Fruit fly (Drosophila melanogaster): ENCODE results near the gene AIF.

The AIF gene

DNA sequence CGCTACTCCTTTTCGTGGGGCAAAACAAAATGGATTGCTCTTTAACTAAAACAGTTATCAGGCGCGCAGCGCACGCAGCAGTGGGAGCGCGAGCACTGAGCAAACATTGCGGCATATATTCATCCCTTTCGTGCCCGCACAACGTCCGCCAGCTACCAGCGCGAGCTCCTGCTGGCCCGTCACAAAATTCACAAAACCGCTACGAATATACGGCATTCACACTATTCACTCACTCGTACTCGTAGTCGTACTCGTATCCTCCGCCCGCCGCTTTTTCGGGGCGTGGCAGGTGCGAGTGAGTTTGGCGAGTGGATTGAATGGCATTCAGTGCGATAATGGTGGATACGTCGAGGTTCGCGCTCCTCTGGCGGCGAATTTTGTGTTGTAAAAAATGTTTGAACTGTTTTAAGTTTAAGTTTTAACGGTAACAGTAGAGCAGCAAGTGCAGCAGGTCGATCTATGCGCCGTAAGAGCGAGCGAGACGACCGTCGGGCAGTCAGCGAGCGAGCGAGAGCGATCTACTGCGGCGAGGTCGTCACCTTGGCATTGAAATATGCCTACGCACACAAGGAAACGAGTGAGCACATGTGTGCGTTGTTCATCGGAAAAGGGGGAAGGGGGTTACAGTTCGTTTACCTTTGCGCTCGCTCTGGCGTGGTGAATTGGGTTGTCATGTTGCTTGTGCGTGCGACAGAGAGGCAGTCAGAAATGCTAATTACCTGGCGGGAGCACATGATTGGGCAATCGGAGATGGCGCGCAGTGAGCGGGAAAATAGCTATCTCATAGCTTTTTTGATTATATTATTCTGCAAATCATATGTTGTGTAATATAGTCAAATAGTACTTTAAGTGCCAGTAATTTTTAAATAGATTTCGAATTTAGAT lies 45.3 kb downstream of the AIF start (continued):
- TF ChIP-seq disco-r (GFP tag; optimal IDR thresholded peaks at IDR 0.05): no peak
- no peak for TF ChIP-seq Doc3 (GFP tag; IDR thresholded peaks at IDR 0.05; ENCODE audit: partially characterized antibody)
- peak; percentile 87 for TF ChIP-seq CG15479 (GFP tag; optimal IDR thresholded peaks at IDR 0.05)
- peak; percentile 89 for TF ChIP-seq Med (GFP tag)
- no peak for TF ChIP-seq CG31224 (GFP tag; IDR thresholded peaks at IDR 0.05)
- no peak for TF ChIP-seq CG11247 (GFP tag; IDR thresholded peaks at IDR 0.05)
- TF ChIP-seq HmgD (GFP tag; optimal IDR thresholded peaks at IDR 0.05): peak; percentile 68
- peak; percentile 13 for TF ChIP-seq CG8359 (GFP tag; optimal IDR thresholded peaks at IDR 0.05; ENCODE audit: borderline replicate concordance)
- no peak for TF ChIP-seq TFAM (GFP tag; optimal IDR thresholded peaks at IDR 0.05)
- peak; percentile 38 for TF ChIP-seq Hey (tag; optimal IDR thresholded peaks at IDR 0.05)
- TF ChIP-seq CG12299 (tag; optimal IDR thresholded peaks at IDR 0.05): peak; percentile 20
- peak; percentile 13 for TF ChIP-seq ind (GFP tag; optimal IDR thresholded peaks at IDR 0.05)
- peak; percentile 64 for TF ChIP-seq exex (tag; optimal IDR thresholded peaks at IDR 0.05)
- TF ChIP-seq hb (GFP tag; IDR thresholded peaks at IDR 0.05; ENCODE audit: partially characterized antibody): no peak
- TF ChIP-seq ac (GFP tag; optimal IDR thresholded peaks at IDR 0.05): peak; percentile 39
- no peak for TF ChIP-seq CG42726 (GFP tag; IDR thresholded peaks at IDR 0.05; ENCODE audit: partially characterized antibody)
- TF ChIP-seq ara (GFP tag; IDR thresholded peaks at IDR 0.05): no peak
- TF ChIP-seq hbn (GFP tag; IDR thresholded peaks at IDR 0.05; ENCODE audit: partially characterized antibody): no peak
- TF ChIP-seq ttk (GFP tag; IDR thresholded peaks at IDR 0.05): no peak
- no peak for TF ChIP-seq unc-4 (GFP tag; IDR thresholded peaks at IDR 0.05; ENCODE audit: partially characterized antibody)
- no peak for TF ChIP-seq ci (GFP tag; IDR thresholded peaks at IDR 0.05)
- no peak for TF ChIP-seq CG17186 (GFP tag; optimal IDR thresholded peaks at IDR 0.05)
- TF ChIP-seq CG17802 (tag; optimal IDR thresholded peaks at IDR 0.05): no peak
- no peak for TF ChIP-seq al (GFP tag; IDR thresholded peaks at IDR 0.05)
- TF ChIP-seq CG8281 (tag; optimal IDR thresholded peaks at IDR 0.05): peak; percentile 14
- no peak for TF ChIP-seq CG18011 (GFP tag; optimal IDR thresholded peaks at IDR 0.05)
- TF ChIP-seq dati (GFP tag; IDR thresholded peaks at IDR 0.05): no peak
- no peak for TF ChIP-seq CG12104 (GFP tag; optimal IDR thresholded peaks at IDR 0.05)
- TF ChIP-seq CG4404 (GFP tag; IDR thresholded peaks at IDR 0.05): no peak
- no peak for TF ChIP-seq Xrp1 (GFP tag; IDR thresholded peaks at IDR 0.05)
- TF ChIP-seq br (optimal IDR thresholded peaks at IDR 0.05): no peak
- no peak for TF ChIP-seq NFAT (GFP tag; IDR thresholded peaks at IDR 0.05)
- TF ChIP-seq Max (GFP tag; optimal IDR thresholded peaks at IDR 0.05): peak; percentile 70
- TF ChIP-seq cas (GFP tag; IDR thresholded peaks at IDR 0.05): no peak
- no peak for TF ChIP-seq salm (tag; optimal IDR thresholded peaks at IDR 0.05)
- no peak for TF ChIP-seq CG6654 (GFP tag; optimal IDR thresholded peaks at IDR 0.05)
- no peak for TF ChIP-seq sr (GFP tag; IDR thresholded peaks at IDR 0.05)
- peak; percentile 100 for TF ChIP-seq CG3838 (GFP tag; optimal IDR thresholded peaks at IDR 0.05)
- TF ChIP-seq Abd-B (GFP tag; optimal IDR thresholded peaks at IDR 0.05): no peak
- peak; percentile 32 for TF ChIP-seq p53 (GFP tag; optimal IDR thresholded peaks at IDR 0.05)
- TF ChIP-seq CG6175 (GFP tag; IDR thresholded peaks at IDR 0.05): no peak
- no peak for TF ChIP-seq danr (GFP tag; IDR thresholded peaks at IDR 0.05)
- TF ChIP-seq CG2678 (tag; optimal IDR thresholded peaks at IDR 0.05): peak; percentile 67
- peak in 1 of 2 experiments; percentile 65 for TF ChIP-seq bsh (GFP tag; optimal IDR thresholded peaks at IDR 0.05)
- peak; percentile 7 for TF ChIP-seq Sry-δ (GFP tag; optimal IDR thresholded peaks at IDR 0.05)
- TF ChIP-seq CG11085 (GFP tag; IDR thresholded peaks at IDR 0.05): no peak
- peak; percentile 76 for TF ChIP-seq CrebB (tag; optimal IDR thresholded peaks at IDR 0.05)
- peak; percentile 86 for TF ChIP-seq CG7987 (GFP tag; optimal IDR thresholded peaks at IDR 0.05)
- TF ChIP-seq CG1233 (GFP tag; optimal IDR thresholded peaks at IDR 0.05): peak; percentile 29
